Fruit fly (Drosophila melanogaster) whole organism, embryonic: ENCODE data around the gene CG3040.

Experiments used
- ATbp ChIP-seq: fragments of 200-800 bp; sonication (Bioruptor generic); optimal IDR thresholded peaks from 2 replicates; lab custom pipeline; 2017; ENCODE audit warnings: missing biosample characterization, mild to moderate bottlenecking, missing genetic modification characterization, missing genetic modification reagents
- B-H2 ChIP-seq: fragments of 200-800 bp; sonication (Bioruptor generic); optimal IDR thresholded peaks from 2 replicates; lab custom pipeline; 2018; ENCODE audit warnings: missing biosample characterization, mild to moderate bottlenecking, missing genetic modification characterization
- CG10267 ChIP-seq: fragments of 200-800 bp; sonication (Bioruptor generic); optimal IDR thresholded peaks from 2 replicates; lab custom pipeline; 2018; ENCODE audit warnings: missing biosample characterization, mild to moderate bottlenecking, missing genetic modification characterization, moderate library complexity
- CG10321 ChIP-seq: fragments of 200-800 bp; sonication (Bioruptor generic); IDR thresholded peaks from 2 replicates; pipeline ENCODE4 v1.3.6; 2022; ENCODE audit warnings: missing biosample characterization, missing genetic modification characterization
- CG10979 ChIP-seq: fragments of 200-800 bp; sonication (Bioruptor generic); optimal IDR thresholded peaks from 2 replicates; lab custom pipeline; 2018; ENCODE audit warnings: missing biosample characterization, mild to moderate bottlenecking, missing genetic modification characterization, moderate library complexity
- CG11093 ChIP-seq: fragments of 200-800 bp; sonication (Bioruptor generic); IDR thresholded peaks from 3 replicates; pipeline ENCODE4 v1.3.6; 2022; ENCODE audit warnings: missing biosample characterization, missing genetic modification characterization
- CG11504 ChIP-seq: fragments of 200-800 bp; sonication (Bioruptor generic); optimal IDR thresholded peaks from 3 replicates; lab custom pipeline; 2019; ENCODE audit warnings: missing biosample characterization, mild to moderate bottlenecking, missing genetic modification characterization, moderate library complexity
- CG12236 ChIP-seq: fragments of 200-800 bp; sonication (Bioruptor generic); optimal IDR thresholded peaks from 2 replicates; lab custom pipeline; 2016; ENCODE audit warnings: missing biosample characterization, missing genetic modification characterization
- CG14710 ChIP-seq: fragments of 200-800 bp; sonication (Bioruptor generic); optimal IDR thresholded peaks from 3 replicates; lab custom pipeline; 2019; ENCODE audit warnings: missing biosample characterization, mild to moderate bottlenecking, missing genetic modification characterization, moderate library complexity
- CG15601 ChIP-seq: fragments of 200-800 bp; sonication (Bioruptor generic); optimal IDR thresholded peaks from 3 replicates; lab custom pipeline; 2019; ENCODE audit warnings: missing biosample characterization, mild to moderate bottlenecking, missing genetic modification characterization, moderate library complexity
- CG17186 ChIP-seq: fragments of 200-800 bp; sonication (Bioruptor generic); optimal IDR thresholded peaks from 3 replicates; lab custom pipeline; 2017; ENCODE audit warnings: missing biosample characterization, missing genetic modification reagents, missing genetic modification characterization
- CG2129 ChIP-seq: fragments of 200-800 bp; sonication (Bioruptor generic); IDR thresholded peaks from 2 replicates; pipeline ENCODE4 v1.3.6; 2022; ENCODE audit warnings: missing biosample characterization, missing genetic modification characterization; ENCODE audit not compliant: partially characterized antibody
- CG2889 ChIP-seq: fragments of 200-800 bp; sonication (Bioruptor generic); IDR thresholded peaks from 3 replicates; pipeline ENCODE4 v1.3.6; 2022; ENCODE audit warnings: missing biosample characterization, missing genetic modification characterization
- CG31224 ChIP-seq: fragments of 200-800 bp; sonication (Bioruptor generic); IDR thresholded peaks from 2 replicates; pipeline ENCODE4 v1.3.6; 2022; ENCODE audit warnings: missing biosample characterization, missing genetic modification characterization
- CG3163 ChIP-seq: fragments of 200-800 bp; sonication (Bioruptor generic); optimal IDR thresholded peaks from 3 replicates; lab custom pipeline; 2016; ENCODE audit warnings: missing biosample characterization, missing genetic modification characterization
- CG3407 ChIP-seq: fragments of 200-800 bp; sonication (Bioruptor generic); optimal IDR thresholded peaks from 2 replicates; lab custom pipeline; 2018; ENCODE audit warnings: missing biosample characterization, mild to moderate bottlenecking, missing genetic modification characterization
- CG34376 ChIP-seq: fragments of 200-800 bp; sonication (Bioruptor generic); optimal IDR thresholded peaks from 2 replicates; lab custom pipeline; 2018; ENCODE audit warnings: missing biosample characterization, mild to moderate bottlenecking, missing genetic modification characterization
- CG3995 ChIP-seq: fragments of 200-800 bp; sonication (Bioruptor generic); optimal IDR thresholded peaks from 3 replicates; lab custom pipeline; 2016; ENCODE audit warnings: missing biosample characterization, missing genetic modification characterization
- CG4707 ChIP-seq: fragments of 200-800 bp; sonication (Bioruptor generic); optimal IDR thresholded peaks from 2 replicates; lab custom pipeline; 2018; ENCODE audit warnings: missing biosample characterization, mild to moderate bottlenecking, missing genetic modification characterization, moderate library complexity
- CG7987 ChIP-seq: fragments of 200-800 bp; sonication (Bioruptor generic); optimal IDR thresholded peaks from 2 replicates; lab custom pipeline; 2018; ENCODE audit warnings: missing biosample characterization, mild to moderate bottlenecking, missing genetic modification characterization, moderate library complexity
- CG9215 ChIP-seq: fragments of 200-800 bp; sonication (Bioruptor generic); IDR thresholded peaks from 2 replicates; pipeline ENCODE4 v1.3.6; 2022; ENCODE audit warnings: missing biosample characterization, missing genetic modification characterization
- D19B ChIP-seq: fragments of 200-800 bp; sonication (Bioruptor generic); optimal IDR thresholded peaks from 2 replicates; lab custom pipeline; 2017; ENCODE audit warnings: missing biosample characterization, mild to moderate bottlenecking, missing genetic modification characterization
- Dip2 ChIP-seq: fragments of 200-800 bp; sonication (Bioruptor generic); IDR thresholded peaks from 2 replicates; pipeline ENCODE4 v1.3.6; 2022; ENCODE audit warnings: missing biosample characterization, missing genetic modification characterization
- Doc2 ChIP-seq: fragments of 200-800 bp; sonication (Bioruptor generic); IDR thresholded peaks from 2 replicates; pipeline ENCODE4 v1.3.6; 2022; ENCODE audit warnings: missing biosample characterization, missing genetic modification characterization
- Dp ChIP-seq: fragments of 200-800 bp; sonication (Bioruptor generic); optimal IDR thresholded peaks from 2 replicates; lab custom pipeline; 2018; ENCODE audit warnings: missing biosample characterization, mild to moderate bottlenecking, missing genetic modification characterization, moderate library complexity
- E2f1 ChIP-seq: fragments of 200-800 bp; sonication (Bioruptor generic); IDR thresholded peaks from 2 replicates; pipeline ENCODE4 v1.3.6; 2022; ENCODE audit warnings: missing biosample characterization, missing genetic modification characterization
- H15 ChIP-seq: fragments of 200-800 bp; sonication (Bioruptor generic); IDR thresholded peaks from 3 replicates; pipeline ENCODE4 v1.3.6; 2022; ENCODE audit warnings: missing biosample characterization, missing genetic modification characterization
- Hr51 ChIP-seq, 2 experiments: fragments of 200-800 bp; sonication (Bioruptor generic); optimal IDR thresholded peaks; 2 replicates in 1 of 2; 3 replicates in 1 of 2; lab custom pipeline; 2016 to 2018; ENCODE audit warnings: missing biosample characterization in 2 of 2, missing genetic modification characterization in 2 of 2, mild to moderate bottlenecking in 1 of 2, moderate library complexity in 1 of 2
- Jarid2 ChIP-seq: fragments of 200-800 bp; sonication (Bioruptor generic); optimal IDR thresholded peaks from 3 replicates; lab custom pipeline; 2017; ENCODE audit warnings: mild to moderate bottlenecking, missing biosample characterization, missing genetic modification reagents, missing genetic modification characterization
- Myb ChIP-seq: fragments of 200-800 bp; sonication (Bioruptor generic); optimal IDR thresholded peaks from 2 replicates; lab custom pipeline; 2016; ENCODE audit warnings: missing biosample characterization, missing genetic modification characterization
- NFAT ChIP-seq: fragments of 200-800 bp; sonication (Bioruptor generic); IDR thresholded peaks from 2 replicates; pipeline ENCODE4 v1.3.6; 2022; ENCODE audit warnings: missing biosample characterization, missing genetic modification characterization
- NK7.1 ChIP-seq: fragments of 200-800 bp; sonication (Bioruptor generic); optimal IDR thresholded peaks from 3 replicates; lab custom pipeline; 2016; ENCODE audit warnings: missing biosample characterization, missing genetic modification characterization
- Optix ChIP-seq: fragments of 200-800 bp; sonication (Bioruptor generic); IDR thresholded peaks from 3 replicates; pipeline ENCODE4 v1.3.6; 2022; ENCODE audit warnings: missing biosample characterization, missing genetic modification characterization
- Ptx1 ChIP-seq: fragments of 200-800 bp; sonication (Bioruptor generic); IDR thresholded peaks from 2 replicates; pipeline ENCODE4 v1.3.6; 2022; ENCODE audit warnings: missing biosample characterization, missing genetic modification characterization
- Rfx ChIP-seq: fragments of 200-800 bp; sonication (Bioruptor generic); IDR thresholded peaks from 2 replicates; pipeline ENCODE4 v1.3.6; 2022; ENCODE audit warnings: missing biosample characterization, missing genetic modification characterization
- Ssrp ChIP-seq: fragments of 200-800 bp; sonication (Bioruptor generic); optimal IDR thresholded peaks from 2 replicates; lab custom pipeline; 2018; ENCODE audit warnings: missing biosample characterization, mild to moderate bottlenecking, missing genetic modification characterization, moderate library complexity
- Stat92E ChIP-seq, 3 experiments: fragments of >200 bp in 2 of 3; fragments of 200-800 bp in 1 of 3; sonication (Bioruptor generic) in 1 of 3; optimal IDR thresholded peaks; 2 replicates each; lab custom pipeline; 2017 to 2019; ENCODE audit warnings: missing biosample characterization in 3 of 3, missing genetic modification characterization in 3 of 3, mild to moderate bottlenecking in 1 of 3, moderate library complexity in 1 of 3
- Xrp1 ChIP-seq: fragments of 200-800 bp; sonication (Bioruptor generic); IDR thresholded peaks from 2 replicates; pipeline ENCODE4 v1.3.6; 2022; ENCODE audit warnings: missing biosample characterization, missing genetic modification characterization
- bab2 ChIP-seq: fragments of 200-800 bp; sonication (Bioruptor generic); optimal IDR thresholded peaks from 2 replicates; lab custom pipeline; 2016; ENCODE audit warnings: missing biosample characterization, missing genetic modification characterization
- corto ChIP-seq: fragments of 200-800 bp; sonication (Bioruptor generic); optimal IDR thresholded peaks from 2 replicates; lab custom pipeline; 2016; ENCODE audit warnings: missing biosample characterization, mild to moderate bottlenecking, missing genetic modification characterization, moderate library complexity
- ftz-f1 ChIP-seq: fragments of 200-800 bp; sonication (Bioruptor generic); optimal IDR thresholded peaks from 2 replicates; lab custom pipeline; 2016; ENCODE audit warnings: missing biosample characterization, missing genetic modification characterization
- inv ChIP-seq: fragments of 200-800 bp; sonication (Bioruptor generic); IDR thresholded peaks from 2 replicates; pipeline ENCODE4 v1.3.6; 2022; ENCODE audit warnings: missing biosample characterization, missing genetic modification characterization; ENCODE audit not compliant: partially characterized antibody
- kah ChIP-seq: fragments of 200-800 bp; sonication (Bioruptor generic); optimal IDR thresholded peaks from 2 replicates; lab custom pipeline; 2018; ENCODE audit warnings: missing biosample characterization, mild to moderate bottlenecking, missing genetic modification characterization
- mld ChIP-seq: fragments of 200-800 bp; sonication (Bioruptor generic); IDR thresholded peaks from 3 replicates; pipeline ENCODE4 v1.3.6; 2022; ENCODE audit warnings: missing biosample characterization, missing genetic modification characterization; ENCODE audit not compliant: partially characterized antibody
- p53 ChIP-seq: fragments of 200-800 bp; sonication (Bioruptor generic); optimal IDR thresholded peaks from 2 replicates; lab custom pipeline; 2016; ENCODE audit warnings: missing biosample characterization, missing genetic modification characterization
- row ChIP-seq: fragments of 200-800 bp; sonication (Bioruptor generic); IDR thresholded peaks from 3 replicates; pipeline ENCODE4 v1.3.6; 2022; ENCODE audit warnings: missing biosample characterization, missing genetic modification characterization
- sob ChIP-seq: fragments of 200-800 bp; sonication (Bioruptor generic); IDR thresholded peaks from 2 replicates; pipeline ENCODE4 v1.3.6; 2022; ENCODE audit warnings: missing biosample characterization, missing genetic modification characterization
- tin ChIP-seq: fragments of 200-800 bp; sonication (Bioruptor generic); optimal IDR thresholded peaks from 3 replicates; lab custom pipeline; 2016; ENCODE audit warnings: missing biosample characterization, missing genetic modification characterization
- z ChIP-seq: fragments of 200-800 bp; sonication (Bioruptor generic); IDR thresholded peaks from 3 replicates; pipeline ENCODE4 v1.3.6; 2022; ENCODE audit warnings: missing biosample characterization, missing genetic modification characterization

The CG3040 gene

DNA sequence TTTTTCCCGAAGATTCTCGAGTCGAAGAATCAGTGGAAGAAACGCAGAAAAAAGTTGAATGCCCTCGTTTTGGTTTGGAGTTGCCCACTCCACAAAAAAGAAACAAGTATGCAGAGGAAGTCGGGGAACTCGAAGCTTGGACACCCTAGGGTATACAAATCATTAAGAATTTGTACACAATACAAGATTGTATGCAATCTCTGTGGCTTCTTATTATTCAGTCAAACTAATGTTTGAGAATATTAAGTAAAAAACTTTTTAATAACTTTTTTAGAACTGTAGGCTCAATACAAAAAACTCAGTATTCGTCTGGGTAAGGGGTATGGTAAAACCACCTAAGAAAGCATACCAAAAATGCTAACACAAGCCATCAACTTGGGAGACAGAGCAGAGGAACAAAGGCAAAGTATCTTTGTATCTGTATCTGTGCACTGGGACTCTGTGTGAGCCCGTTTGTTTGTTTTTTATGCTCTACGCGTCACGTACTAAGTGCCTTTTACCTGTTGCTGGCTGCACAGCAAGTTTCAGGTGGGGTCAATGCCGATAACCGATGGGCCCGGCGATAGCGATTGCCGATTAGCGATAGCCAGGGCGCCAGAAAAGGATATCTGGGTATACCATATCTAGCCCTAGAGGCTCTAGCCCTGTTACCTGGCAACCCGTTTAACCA is 12.1 kb upstream of the CG3040 start (continued):
- TF ChIP-seq Hr51 (GFP tag; optimal IDR thresholded peaks at IDR 0.05; lab: Kevin White, UChicago) (peak; percentile 51 to 74), CG31224 (peak; percentile 54), CG3995 (GFP tag; lab: Kevin White, UChicago) (no peak), CG10267 (peak; percentile 83), CG10979 (tag; lab: Kevin White, UChicago) (peak; percentile 91), E2f1 (GFP tag; lab: Robert Waterston, UW) (peak; percentile 73), CG3163 (GFP tag; lab: Kevin White, UChicago) (peak; percentile 53), Myb (peak; percentile 42), H15 (peak; percentile 75; the same call in 2 of the 3 replicates), D19B (GFP tag; lab: Kevin White, UChicago) (peak; percentile 97), corto (GFP tag; lab: Kevin White, UChicago) (peak; percentile 83), sob (GFP tag; lab: Robert Waterston, UW) (peak; percentile 71), CG4707 (GFP tag; lab: Kevin White, UChicago) (peak; percentile 41), tin (GFP tag; lab: Kevin White, UChicago) (peak; percentile 75), Dip2 (GFP tag; lab: Robert Waterston, UW) (no peak), Ptx1 (GFP tag; lab: Robert Waterston, UW) (peak; percentile 73), ftz-f1 (GFP tag; lab: Kevin White, UChicago) (no peak), Jarid2 (GFP tag; lab: Kevin White, UChicago) (peak; percentile 13), NFAT (GFP tag; lab: Robert Waterston, UW) (no peak), Xrp1 (peak; percentile 89), kah (GFP tag; lab: Kevin White, UChicago) (peak; percentile 50), CG12236 (GFP tag; lab: Kevin White, UChicago) (peak; percentile 76), Rfx (GFP tag; lab: Robert Waterston, UW) (peak; percentile 28), bab2 (peak; percentile 80), CG7987 (GFP tag; lab: Kevin White, UChicago) (no peak), inv (GFP tag; lab: Robert Waterston, UW) (peak; percentile 42; the same call in 1 of the 2 replicates), mld (no peak; the same call in 2 of the 3 replicates), CG15601 (tag; lab: Kevin White, UChicago) (peak; percentile 88), z (GFP tag; lab: Robert Waterston, UW) (0 out of 3 replicates have a peak, but pooled peaks have one; percentile 33), p53 (GFP tag; lab: Kevin White, UChicago) (no peak), NK7.1 (GFP tag; lab: Kevin White, UChicago) (peak; percentile 47), CG10321 (GFP tag; lab: Robert Waterston, UW) (no peak), CG2129 (GFP tag; lab: Robert Waterston, UW) (no peak), CG9215 (GFP tag; lab: Robert Waterston, UW) (peak; percentile 44; the same call in 1 of the 2 replicates), Stat92E (GFP tag; optimal IDR thresholded peaks at IDR 0.05; lab: Kevin White, UChicago) (peak in 1 of 3 experiments; percentile 76), Ssrp (peak; percentile 79), Optix (GFP tag; lab: Robert Waterston, UW) (peak; percentile 57; the same call in 2 of the 3 replicates), CG14710 (tag; lab: Kevin White, UChicago) (peak; percentile 83), Dp (peak; percentile 18), CG34376 (GFP tag; lab: Kevin White, UChicago) (no peak), B-H2 (no peak), CG3407 (GFP tag; lab: Kevin White, UChicago) (peak; percentile 82), CG2889 (GFP tag; lab: Robert Waterston, UW) (no peak), row (GFP tag; lab: Robert Waterston, UW) (peak; percentile 90), CG11093 (GFP tag; lab: Robert Waterston, UW) (peak; percentile 65), Doc2 (GFP tag; lab: Robert Waterston, UW) (no peak), CG11504 (tag; lab: Kevin White, UChicago) (peak; percentile 79), ATbp (GFP tag; lab: Kevin White, UChicago) (peak; percentile 75), CG17186 (GFP tag; lab: Kevin White, UChicago) (no peak)
